Fruit fly (Drosophila melanogaster) Kc167 (cell line): Measurements from ENCODE around the gene knrl.

ENCODE experiments used
- Myc ChIP-seq: fragments of >200 bp; optimal IDR thresholded peaks from 2 replicates; lab custom pipeline; 2017; ENCODE audit warnings: missing external identifiers
- h ChIP-seq: fragments of >200 bp; optimal IDR thresholded peaks from 3 replicates; lab custom pipeline; 2018; ENCODE audit warnings: missing external identifiers

dm6 chr3L:20602634-20603033 lies 17.8 kb downstream of the knrl start:
- TF ChIP-seq Myc (lab: Kevin White, UChicago): no peak
- TF ChIP-seq h (lab: Kevin White, UChicago): no peak
